Worm (Caenorhabditis elegans): ENCODE data around the gene Y116A8B.4.
A peak's percentile ranks its signal among the peaks of the same experiment; 100 is the strongest.

The Y116A8B.4 gene

DNA sequence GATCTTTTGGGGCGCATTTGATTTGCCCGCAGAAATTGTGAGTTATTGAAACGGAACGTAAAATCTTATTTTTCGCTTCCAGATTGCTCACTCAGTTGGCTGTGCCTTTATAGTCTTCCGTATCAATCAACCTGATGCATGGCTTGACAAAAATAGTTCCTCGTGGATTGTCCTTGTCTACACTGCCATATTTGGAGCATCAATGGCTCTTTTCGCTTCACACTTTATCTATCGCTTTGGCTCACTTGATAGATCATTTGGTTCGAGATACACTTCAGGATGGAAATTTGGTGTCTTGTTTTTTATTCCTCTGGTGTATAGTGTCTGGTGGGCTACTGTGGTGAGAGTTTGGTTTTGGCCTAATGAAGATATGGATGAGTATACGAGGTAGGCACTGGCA is 42.1 kb downstream of the Y116A8B.4 start:
- no peak for TF ChIP-seq nhr-179 (tag; optimal IDR thresholded peaks at IDR 0.05)
- no peak for TF ChIP-seq attf-3 (GFP tag; conservative IDR thresholded peaks at IDR 0.05)
- TF ChIP-seq dpff-1 (tag; optimal IDR thresholded peaks at IDR 0.05), result no peak

ce11 chrIV:17267304-17267891 is 43.8 kb downstream of the Y116A8B.4 start:
- TF ChIP-seq lag-1 (GFP tag; IDR thresholded peaks at IDR 0.05) (no peak), F57A8.1 (GFP tag; optimal IDR thresholded peaks at IDR 0.05) (no peak), attf-5 (GFP tag; optimal IDR thresholded peaks at IDR 0.05) (no peak), nhr-90 (tag; optimal IDR thresholded peaks at IDR 0.05) (no peak), snpc-1.3 (tag; optimal IDR thresholded peaks at IDR 0.05; ENCODE audit: insufficient read depth) (no peak)

- TF ChIP-seq attf-5 (GFP tag; optimal IDR thresholded peaks at IDR 0.05), result no peak
- TF ChIP-seq efl-1 (GFP tag; optimal IDR thresholded peaks at IDR 0.05), result no peak
Measured at ce11 chrIV:17268069-17268468, 44.5 kb downstream of the Y116A8B.4 start.

DNA sequence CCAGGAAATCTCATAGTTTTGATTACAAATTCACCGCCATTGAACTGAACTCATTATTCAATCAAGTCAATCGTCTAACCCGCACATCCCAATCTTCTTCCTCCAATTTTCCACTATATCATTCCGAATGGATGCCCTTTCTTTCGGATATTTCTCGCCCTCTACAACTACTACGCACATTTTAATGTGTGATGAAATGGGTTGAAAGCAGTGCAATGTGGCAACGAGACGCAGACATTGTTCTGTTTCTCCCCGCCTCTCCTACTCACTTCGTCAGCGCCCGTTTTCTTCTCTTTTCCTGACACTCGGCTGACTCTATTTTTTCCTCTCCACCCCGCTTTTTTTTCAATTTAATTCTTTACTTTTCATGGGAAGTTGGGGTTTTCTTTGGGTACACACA is 45.1 kb downstream of the Y116A8B.4 start:
- no peak for TF ChIP-seq F49E8.2 (tag; optimal IDR thresholded peaks at IDR 0.05; ENCODE audit: insufficient read depth)
- no peak for TF ChIP-seq ceh-27 (GFP tag; optimal IDR thresholded peaks at IDR 0.05)
- TF ChIP-seq mcd-1 (GFP tag; IDR thresholded peaks at IDR 0.05), result peak; percentile 33; the same call in 1 of the 2 replicates
- peak; percentile 51; the same call in 1 of the 2 replicates for TF ChIP-seq nfyb-1 (GFP tag; IDR thresholded peaks at IDR 0.05)
- no peak for TF ChIP-seq him-1 (tag; optimal IDR thresholded peaks at IDR 0.05)
- TF ChIP-seq madf-6 (GFP tag; IDR thresholded peaks at IDR 0.05), result no peak
- TF ChIP-seq zim-3 (tag; optimal IDR thresholded peaks at IDR 0.05), result no peak
- no peak for TF ChIP-seq mes-4 (tag; optimal IDR thresholded peaks at IDR 0.05)
- TF ChIP-seq F39B2.1 (GFP tag; IDR thresholded peaks at IDR 0.05), result no peak
- no peak for TF ChIP-seq B0035.1 (tag; optimal IDR thresholded peaks at IDR 0.05)
- no peak for TF ChIP-seq ztf-18 (tag; optimal IDR thresholded peaks at IDR 0.05)
- TF ChIP-seq fkh-3 (tag; optimal IDR thresholded peaks at IDR 0.05), result no peak
- no peak for TF ChIP-seq snpc-4 (GFP tag; optimal IDR thresholded peaks at IDR 0.05)
- peak in 1 of 4 experiments; percentile 37 for TF ChIP-seq snpc-4 (tag; optimal IDR thresholded peaks at IDR 0.05)
- TF ChIP-seq athp-1 (tag; optimal IDR thresholded peaks at IDR 0.05), result no peak
- peak; percentile 30; the same call in 1 of the 2 replicates for TF ChIP-seq rcor-1 (GFP tag; IDR thresholded peaks at IDR 0.05)
- TF ChIP-seq lin-54 (GFP tag; optimal IDR thresholded peaks at IDR 0.05), result no peak
- no peak for TF ChIP-seq F37B4.10 (GFP tag; IDR thresholded peaks at IDR 0.05)
- TF ChIP-seq hlh-26 (GFP tag; conservative IDR thresholded peaks at IDR 0.05), result no peak
- TF ChIP-seq bed-2 (GFP tag; IDR thresholded peaks at IDR 0.05), result no peak
- TF ChIP-seq F10E7.11 (tag; optimal IDR thresholded peaks at IDR 0.05), result no peak
- no peak for TF ChIP-seq madf-3 (GFP tag; IDR thresholded peaks at IDR 0.05)
- no peak for TF ChIP-seq B0019.2 (GFP tag; conservative IDR thresholded peaks at IDR 0.05)
- no peak for TF ChIP-seq B0261.1 (tag; optimal IDR thresholded peaks at IDR 0.05)
- TF ChIP-seq nfya-2 (GFP tag; IDR thresholded peaks at IDR 0.05), result no peak
- no peak for TF ChIP-seq ztf-22 (GFP tag; optimal IDR thresholded peaks at IDR 0.05)
- TF ChIP-seq unc-130 (GFP tag; optimal IDR thresholded peaks at IDR 0.05), result no peak
- TF ChIP-seq ama-1 (optimal IDR thresholded peaks at IDR 0.05), result peak; percentile 33
- TF ChIP-seq ama-1 (GFP tag; optimal IDR thresholded peaks at IDR 0.05), result no peak
- no peak for TF ChIP-seq dpl-1 (GFP tag; optimal IDR thresholded peaks at IDR 0.05)
- peak; percentile 46; the same call in 1 of the 2 replicates for TF ChIP-seq cebp-1 (GFP tag; IDR thresholded peaks at IDR 0.05)
- TF ChIP-seq cebp-1 (tag; optimal IDR thresholded peaks at IDR 0.05), result peak; percentile 86
- peak in 1 of 3 experiments; percentile 9 for TF ChIP-seq lin-35 (GFP tag; optimal IDR thresholded peaks at IDR 0.05)
- TF ChIP-seq hmg-1.2 (GFP tag; IDR thresholded peaks at IDR 0.05), result peak; percentile 68; the same call in 1 of the 2 replicates
- no peak for TF ChIP-seq C17E4.6 (GFP tag; IDR thresholded peaks at IDR 0.05)

Data from whole organism, young adult.